Worm (Caenorhabditis elegans): Measurements from ENCODE around the gene ile-2.

- no peak for TF ChIP-seq tra-4 (tag; optimal IDR thresholded peaks at IDR 0.05)
- TF ChIP-seq ama-1 (optimal IDR thresholded peaks at IDR 0.05), result no peak
- TF ChIP-seq flt-1 (GFP tag; IDR thresholded peaks at IDR 0.05), result no peak
Observed at ce11 chrX:785368-785767, 17.0 kb downstream of the ile-2 start.
